Fruit fly (Drosophila melanogaster): ENCODE results near the gene CG15822.

CG15822 gene

DNA sequence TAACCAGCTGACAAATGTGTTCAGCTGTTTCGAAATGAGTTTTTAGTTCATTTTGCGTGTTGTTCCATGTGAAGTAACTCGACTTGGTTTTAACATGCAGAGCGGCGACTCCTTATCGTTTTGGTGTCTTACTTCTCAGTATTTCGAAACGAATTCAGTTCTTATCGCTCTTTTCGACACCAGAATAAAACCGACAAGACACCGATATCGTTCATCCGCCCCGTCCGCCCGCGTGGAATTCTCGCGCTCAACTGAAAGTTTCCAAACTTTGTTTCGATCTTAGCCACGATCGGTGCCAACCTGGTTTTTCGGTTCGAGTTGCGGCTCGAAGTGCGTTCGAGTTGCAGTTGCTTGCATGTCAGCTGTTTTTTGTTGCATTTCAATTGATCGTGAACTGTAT is at the start of gene CG15822:
CG15822 (minus strand) TSS at position 256 of the 400 bp plus-strand sequence.
- TF ChIP-seq Sin3A (optimal IDR thresholded peaks at IDR 0.05) (no peak), h (optimal IDR thresholded peaks at IDR 0.05) (no peak), insv (optimal IDR thresholded peaks at IDR 0.05) (no peak), psq (optimal IDR thresholded peaks at IDR 0.05) (no peak), ttk (optimal IDR thresholded peaks at IDR 0.05) (no peak), Myc (optimal IDR thresholded peaks at IDR 0.05) (no peak)

DNA sequence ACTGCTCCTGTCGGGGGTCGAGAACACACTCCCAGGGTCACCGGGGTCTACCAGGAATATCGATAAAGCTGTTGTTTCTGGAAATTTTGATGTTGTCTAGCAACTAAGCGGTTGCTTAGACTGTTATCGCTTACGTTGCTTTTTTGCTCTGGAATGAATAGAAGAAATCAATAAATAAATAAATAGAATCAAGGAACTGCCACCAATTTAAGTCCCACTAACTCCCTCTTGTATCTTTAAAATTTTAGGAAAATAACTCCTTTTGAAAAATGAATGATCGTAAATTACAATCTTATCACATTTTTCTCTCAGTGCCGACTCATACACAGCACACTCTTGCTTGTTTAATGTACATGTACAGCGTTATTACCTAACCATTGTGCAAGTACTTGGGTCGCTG is 48.7 kb upstream of the CG15822 start, which contains the start of gene CG15878:
CG15878 (minus strand) TSS at position 101 of the 400 bp plus-strand sequence.
- no peak for TF ChIP-seq Sin3A (optimal IDR thresholded peaks at IDR 0.05)

- TF ChIP-seq Myc (optimal IDR thresholded peaks at IDR 0.05) (no peak), ttk (optimal IDR thresholded peaks at IDR 0.05) (no peak), psq (optimal IDR thresholded peaks at IDR 0.05) (no peak), Sin3A (optimal IDR thresholded peaks at IDR 0.05) (no peak), h (optimal IDR thresholded peaks at IDR 0.05) (no peak), insv (optimal IDR thresholded peaks at IDR 0.05) (no peak)
These were observed 33.0 kb upstream of the CG15822 start, which contains the start of gene CG8960 for dm6 chr3L:2196713-2197112. Gene CG8960 (plus strand): TSS chr3L:2197013.

- TF ChIP-seq Myc (optimal IDR thresholded peaks at IDR 0.05) (no peak), insv (optimal IDR thresholded peaks at IDR 0.05) (no peak), psq (optimal IDR thresholded peaks at IDR 0.05) (no peak)
These were observed 28.4 kb upstream of the CG15822 start, which contains the start of gene CG5707 for dm6 chr3L:2191994-2192450. Gene CG5707 (minus strand): TSS chr3L:2192221.

- TF ChIP-seq Myc (optimal IDR thresholded peaks at IDR 0.05), result no peak
- TF ChIP-seq insv (optimal IDR thresholded peaks at IDR 0.05), result no peak
These were observed 27.8 kb upstream of the CG15822 start for dm6 chr3L:2191512-2191911.

- TF ChIP-seq h (optimal IDR thresholded peaks at IDR 0.05) (no peak), ttk (optimal IDR thresholded peaks at IDR 0.05) (no peak), psq (optimal IDR thresholded peaks at IDR 0.05) (no peak), insv (optimal IDR thresholded peaks at IDR 0.05) (no peak), Sin3A (optimal IDR thresholded peaks at IDR 0.05) (no peak), Myc (optimal IDR thresholded peaks at IDR 0.05) (no peak)
These were observed 22.0 kb upstream of the CG15822 start, which contains the start of gene CG13810 for dm6 chr3L:2185630-2186029. Gene CG13810 (plus strand): TSS chr3L:2185930.

- TF ChIP-seq psq (optimal IDR thresholded peaks at IDR 0.05) (no peak), ttk (optimal IDR thresholded peaks at IDR 0.05) (no peak), h (optimal IDR thresholded peaks at IDR 0.05) (no peak), insv (optimal IDR thresholded peaks at IDR 0.05) (no peak), Myc (optimal IDR thresholded peaks at IDR 0.05) (no peak)
These were observed 10.6 kb upstream of the CG15822 start, which contains the start of gene CG15820 for dm6 chr3L:2174232-2174631. Gene CG15820 (minus strand): TSS chr3L:2174332.

DNA sequence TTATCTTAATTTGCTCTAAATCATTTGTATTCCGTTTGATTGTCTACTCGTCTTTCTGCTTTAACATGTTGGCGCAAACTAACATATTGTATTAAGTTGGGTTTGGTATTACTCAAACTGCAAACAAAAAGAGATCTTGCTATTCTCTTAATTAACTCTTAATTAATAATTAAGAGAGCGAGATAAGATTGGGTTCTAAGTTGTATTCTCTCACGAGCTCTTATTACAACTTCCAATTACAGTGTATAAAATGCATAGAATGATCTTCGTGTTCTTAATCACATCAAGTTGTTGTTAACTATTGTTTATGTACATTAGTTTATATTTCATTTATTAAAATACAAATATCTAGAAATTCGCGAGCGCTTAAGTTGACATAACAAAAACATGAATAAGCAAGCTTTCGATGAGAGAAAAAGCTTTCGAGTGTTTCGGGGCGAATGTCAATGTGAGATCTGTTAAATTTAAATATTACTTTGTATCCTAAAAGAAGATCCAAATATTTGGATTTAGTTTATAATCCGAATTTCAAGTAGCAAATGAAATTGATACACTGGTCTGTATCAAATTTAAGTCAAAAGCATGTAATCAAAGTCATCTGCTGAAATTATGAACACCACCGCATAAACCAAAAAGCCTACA is 7.3 kb upstream of the CG15822 start, which contains the start of gene CG5704:
CG5704 (minus strand) TSS at position 87 of the 642 bp plus-strand sequence.
- TF ChIP-seq psq (optimal IDR thresholded peaks at IDR 0.05) (no peak), ttk (optimal IDR thresholded peaks at IDR 0.05) (no peak), Sin3A (optimal IDR thresholded peaks at IDR 0.05) (no peak), h (optimal IDR thresholded peaks at IDR 0.05) (no peak), Myc (optimal IDR thresholded peaks at IDR 0.05) (no peak), insv (optimal IDR thresholded peaks at IDR 0.05) (no peak)

DNA sequence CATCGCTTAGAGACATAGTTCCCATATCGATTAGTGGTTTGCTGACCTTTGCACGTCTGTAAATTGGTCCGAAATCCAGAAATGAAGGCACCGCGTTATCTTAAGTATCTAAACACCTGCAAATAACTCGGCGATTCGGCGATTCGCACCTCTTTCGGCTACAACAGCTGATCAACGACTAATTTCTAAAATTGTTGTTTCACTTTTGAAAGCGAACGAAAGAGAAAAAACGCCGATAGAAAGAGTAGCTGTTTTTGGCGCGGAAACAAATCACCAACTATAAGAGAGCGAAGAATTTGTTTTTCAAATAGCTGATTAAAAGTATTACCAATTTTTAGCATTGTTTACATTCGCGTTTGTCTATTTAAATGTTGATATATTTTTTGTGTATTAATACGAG is 5.3 kb upstream of the CG15822 start, which contains the start of gene CG15879:
CG15879 (minus strand) TSS at position 155 of the 400 bp plus-strand sequence.
- TF ChIP-seq Sin3A (optimal IDR thresholded peaks at IDR 0.05) (no peak), insv (optimal IDR thresholded peaks at IDR 0.05) (no peak), psq (optimal IDR thresholded peaks at IDR 0.05) (no peak), h (optimal IDR thresholded peaks at IDR 0.05) (no peak), Myc (optimal IDR thresholded peaks at IDR 0.05) (no peak), ttk (optimal IDR thresholded peaks at IDR 0.05) (no peak)

DNA sequence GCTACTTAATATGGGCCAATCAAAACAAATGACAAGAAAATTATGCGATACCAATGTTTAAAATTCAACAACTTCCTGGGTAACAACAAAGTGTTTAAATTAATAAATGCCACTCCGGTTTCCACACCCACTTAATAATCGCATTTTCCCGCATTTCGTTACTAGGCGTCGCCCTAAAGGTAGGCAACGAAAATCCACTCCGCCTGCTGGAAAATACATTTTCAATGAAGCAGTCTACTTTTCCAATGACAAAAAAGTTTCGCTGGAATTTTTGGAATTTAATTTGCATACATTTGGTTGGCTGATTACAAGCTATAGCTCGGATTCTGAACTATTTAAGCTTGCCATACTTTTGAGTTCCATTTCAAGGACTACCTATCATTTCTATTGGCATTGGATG is 3.1 kb upstream of the CG15822 start:
- TF ChIP-seq insv (optimal IDR thresholded peaks at IDR 0.05), result no peak
- no peak for TF ChIP-seq psq (optimal IDR thresholded peaks at IDR 0.05)
- no peak for TF ChIP-seq Myc (optimal IDR thresholded peaks at IDR 0.05)
- no peak for TF ChIP-seq h (optimal IDR thresholded peaks at IDR 0.05)
- TF ChIP-seq Sin3A (optimal IDR thresholded peaks at IDR 0.05), result no peak
- TF ChIP-seq ttk (optimal IDR thresholded peaks at IDR 0.05), result no peak

- TF ChIP-seq psq (optimal IDR thresholded peaks at IDR 0.05) (no peak), ttk (optimal IDR thresholded peaks at IDR 0.05) (no peak), Sin3A (optimal IDR thresholded peaks at IDR 0.05) (no peak), Myc (optimal IDR thresholded peaks at IDR 0.05) (no peak), insv (optimal IDR thresholded peaks at IDR 0.05) (no peak)
These were observed 1.1 kb upstream of the CG15822 start for dm6 chr3L:2164805-2165204.

DNA sequence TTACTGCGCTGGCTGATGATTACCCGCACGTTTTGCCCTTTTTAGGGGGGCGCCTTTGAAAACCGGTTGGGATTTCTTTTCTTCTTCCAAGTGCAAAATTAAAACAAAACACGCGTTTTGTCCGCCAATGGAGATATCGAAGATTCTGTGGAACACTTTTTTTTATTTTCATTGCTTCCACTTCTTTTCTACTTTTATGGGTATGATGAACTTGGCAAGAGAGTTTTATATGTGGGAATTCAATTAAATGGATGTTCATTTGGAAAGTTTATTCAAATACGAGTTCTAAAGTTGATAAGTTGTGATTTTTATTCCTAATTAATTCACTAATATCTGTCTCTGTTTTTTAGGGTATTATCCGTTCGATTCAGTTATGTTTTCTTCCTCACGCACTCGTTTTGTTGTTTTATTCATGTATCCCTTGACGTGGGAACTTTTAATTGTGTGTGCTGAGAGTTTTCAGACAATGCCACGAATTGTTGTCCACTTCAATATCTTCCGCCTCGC is 421 bp upstream of the CG15822 start:
- TF ChIP-seq h (optimal IDR thresholded peaks at IDR 0.05) (no peak), Myc (optimal IDR thresholded peaks at IDR 0.05) (no peak), psq (optimal IDR thresholded peaks at IDR 0.05) (no peak), ttk (optimal IDR thresholded peaks at IDR 0.05) (no peak), Sin3A (optimal IDR thresholded peaks at IDR 0.05) (no peak), insv (optimal IDR thresholded peaks at IDR 0.05) (no peak)

- no peak for TF ChIP-seq psq (optimal IDR thresholded peaks at IDR 0.05)
- no peak for TF ChIP-seq Myc (optimal IDR thresholded peaks at IDR 0.05)
- TF ChIP-seq insv (optimal IDR thresholded peaks at IDR 0.05), result no peak
- TF ChIP-seq ttk (optimal IDR thresholded peaks at IDR 0.05), result no peak
- no peak for TF ChIP-seq h (optimal IDR thresholded peaks at IDR 0.05)
- TF ChIP-seq Sin3A (optimal IDR thresholded peaks at IDR 0.05), result no peak
These were observed 1.0 kb downstream of the CG15822 start for dm6 chr3L:2162623-2163022.
